Fruit fly (Drosophila melanogaster): Measurements from ENCODE around the gene Msp300.

Gene Msp300

dm6 chr2L:5238567-5238925 lies 137.9 kb downstream of the Msp300 start (continued):
- TF ChIP-seq dan (GFP tag; IDR thresholded peaks at IDR 0.05) (no peak), Antp (GFP tag; optimal IDR thresholded peaks at IDR 0.05) (no peak), Med (GFP tag) (peak; percentile 48), CG17361 (GFP tag; IDR thresholded peaks at IDR 0.05) (0 out of 3 replicates have a peak, but pooled peaks have one; percentile 19), grau (tag; optimal IDR thresholded peaks at IDR 0.05) (no peak), tna (GFP tag; IDR thresholded peaks at IDR 0.05; ENCODE audit: partially characterized antibody) (no peak), CG17186 (GFP tag; optimal IDR thresholded peaks at IDR 0.05) (no peak), caup (GFP tag; optimal IDR thresholded peaks at IDR 0.05; ENCODE audit: severe bottlenecking) (no peak), HmgZ (tag; optimal IDR thresholded peaks at IDR 0.05) (no peak), dmrt11E (tag; optimal IDR thresholded peaks at IDR 0.05) (no peak), CG11456 (GFP tag; IDR thresholded peaks at IDR 0.05) (no peak), pan (optimal IDR thresholded peaks at IDR 0.05) (no peak), pan (GFP tag; optimal IDR thresholded peaks at IDR 0.05 in 1 of 2, IDR thresholded peaks at IDR 0.05 in 1 of 2) (no peak), nmo (GFP tag; optimal IDR thresholded peaks at IDR 0.05) (no peak), kni (GFP tag; optimal IDR thresholded peaks at IDR 0.05) (peak; percentile 38), Blimp-1 (GFP tag; optimal IDR thresholded peaks at IDR 0.05) (no peak), Xbp1 (GFP tag; optimal IDR thresholded peaks at IDR 0.05) (no peak), D (optimal IDR thresholded peaks at IDR 0.05) (no peak), D (GFP tag; optimal IDR thresholded peaks at IDR 0.05) (no peak), CG17568 (GFP tag; optimal IDR thresholded peaks at IDR 0.05) (no peak), nom (GFP tag; optimal IDR thresholded peaks at IDR 0.05) (peak; percentile 55), CG4360 (GFP tag; IDR thresholded peaks at IDR 0.05) (0 out of 2 replicates have a peak, but pooled peaks have one; percentile 42), Hey (tag; optimal IDR thresholded peaks at IDR 0.05) (no peak), Atf6 (GFP tag; IDR thresholded peaks at IDR 0.05) (no peak), YL-1 (GFP tag; optimal IDR thresholded peaks at IDR 0.05) (no peak), ara (GFP tag; IDR thresholded peaks at IDR 0.05) (0 out of 2 replicates have a peak, but pooled peaks have one; percentile 4), crp (GFP tag; optimal IDR thresholded peaks at IDR 0.05) (no peak), CG17385 (GFP tag; optimal IDR thresholded peaks at IDR 0.05) (no peak), zen (tag; optimal IDR thresholded peaks at IDR 0.05) (no peak), z (GFP tag; IDR thresholded peaks at IDR 0.05) (0 out of 3 replicates have a peak, but pooled peaks have one; percentile 17), wdn (GFP tag; IDR thresholded peaks at IDR 0.05) (no peak), CG2202 (tag; optimal IDR thresholded peaks at IDR 0.05) (no peak), CG12744 (GFP tag; optimal IDR thresholded peaks at IDR 0.05) (no peak), CG11093 (GFP tag; IDR thresholded peaks at IDR 0.05) (no peak), Sry-δ (GFP tag; optimal IDR thresholded peaks at IDR 0.05) (no peak), vnd (GFP tag; IDR thresholded peaks at IDR 0.05; ENCODE audit: partially characterized antibody) (no peak), fd96Cb (tag; optimal IDR thresholded peaks at IDR 0.05) (no peak), tup (GFP tag; optimal IDR thresholded peaks at IDR 0.05) (no peak), gsb-n (tag; optimal IDR thresholded peaks at IDR 0.05) (peak; percentile 43), HHEX (GFP tag; optimal IDR thresholded peaks at IDR 0.05) (no peak), pfk (GFP tag; optimal IDR thresholded peaks at IDR 0.05) (no peak), CG1792 (GFP tag; optimal IDR thresholded peaks at IDR 0.05) (no peak), dm (GFP tag; optimal IDR thresholded peaks at IDR 0.05) (no peak), Dip3 (GFP tag; optimal IDR thresholded peaks at IDR 0.05) (no peak), Sox100B (GFP tag; optimal IDR thresholded peaks at IDR 0.05) (no peak), CG13894 (tag; optimal IDR thresholded peaks at IDR 0.05) (no peak), CG6854 (GFP tag; optimal IDR thresholded peaks at IDR 0.05) (no peak), stwl (tag; optimal IDR thresholded peaks at IDR 0.05) (no peak), CG10209 (GFP tag; optimal IDR thresholded peaks at IDR 0.05) (no peak), jing (GFP tag; optimal IDR thresholded peaks at IDR 0.05) (no peak), Ptx1 (GFP tag; IDR thresholded peaks at IDR 0.05) (no peak)

Measured in whole organism, embryonic.